Worm (Caenorhabditis elegans) whole organism, L1 larva: ENCODE data around the gene F52E1.3.

Source experiments
- ama-1 ChIP-seq: fragments of 150-350 bp; optimal IDR thresholded peaks from 2 replicates; lab custom pipeline; 2014
- nhr-84 ChIP-seq: sonication (generic microtip); optimal IDR thresholded peaks from 2 replicates; lab custom pipeline; 2017; ENCODE audit warnings: missing biosample characterization, missing genetic modification characterization

- no peak for TF ChIP-seq nhr-84 (tag; lab: Kevin White, UChicago)
- no peak for TF ChIP-seq ama-1 (lab: Kevin White, UChicago)
These were observed 34.8 kb upstream of the F52E1.3 start, which contains the start of gene F38E1.6 for ce11 chrV:8359792-8360191.
